Worm (Caenorhabditis elegans) whole organism, L4 larva: ENCODE measurements around the gene klf-3.

Experiments used
- F49E8.2 ChIP-seq: sonication (generic microtip); optimal IDR thresholded peaks from 2 replicates; lab custom pipeline; 2016; ENCODE audit warnings: missing compliant biosample characterization, mild to moderate bottlenecking, missing genetic modification characterization, borderline replicate concordance
- Y48G9A.11 ChIP-seq: fragments of 200-800 bp; sonication (Bioruptor generic); IDR thresholded peaks from 2 replicates; pipeline ENCODE4 v1.3.6; 2022; ENCODE audit warnings: missing genetic modification reagents, missing genetic modification characterization, missing compliant biosample characterization
- ama-1 ChIP-seq: fragments of 150-350 bp; optimal IDR thresholded peaks from 2 replicates; lab custom pipeline; 2014; ENCODE audit warnings: inconsistent platforms, mixed read lengths
- ceh-20 ChIP-seq: fragments of 200-800 bp; sonication (Bioruptor generic); IDR thresholded peaks from 2 replicates; pipeline ENCODE4 v1.3.6; 2022; ENCODE audit warnings: missing genetic modification reagents, missing genetic modification characterization, missing compliant biosample characterization
- cey-2 ChIP-seq: sonication (generic microtip); optimal IDR thresholded peaks from 3 replicates; lab custom pipeline; 2017; ENCODE audit warnings: missing genetic modification characterization, mild to moderate bottlenecking, missing compliant biosample characterization, antibody characterized with exemption, borderline replicate concordance; ENCODE audit not compliant: insufficient read depth
- ctbp-1 ChIP-seq: fragments of 200-800 bp; sonication (Bioruptor generic); IDR thresholded peaks from 2 replicates; pipeline ENCODE4 v1.3.6; 2022; ENCODE audit warnings: missing genetic modification reagents, missing genetic modification characterization, missing compliant biosample characterization
- hlh-30 ChIP-seq: sonication (generic microtip); optimal IDR thresholded peaks from 2 replicates; lab custom pipeline; 2017; ENCODE audit warnings: antibody characterized with exemption, mild to moderate bottlenecking, missing genetic modification characterization, missing compliant biosample characterization; ENCODE audit not compliant: insufficient read depth
- lin-29 ChIP-seq: fragments of 200-800 bp; sonication (Bioruptor generic); IDR thresholded peaks from 2 replicates; pipeline ENCODE4 v1.3.6; 2022; ENCODE audit warnings: missing genetic modification reagents, missing genetic modification characterization, missing compliant biosample characterization
- nhr-42 ChIP-seq: fragments of 200-800 bp; sonication (Bioruptor generic); IDR thresholded peaks from 2 replicates; pipeline ENCODE4 v1.3.6; 2022; ENCODE audit warnings: missing genetic modification characterization, missing compliant biosample characterization
- rbr-2 ChIP-seq: sonication (generic microtip); optimal IDR thresholded peaks from 2 replicates; lab custom pipeline; 2016; ENCODE audit warnings: missing genotype, missing genetic modification characterization, missing compliant biosample characterization
- saeg-2 ChIP-seq: fragments of 200-800 bp; sonication (Bioruptor generic); IDR thresholded peaks from 2 replicates; pipeline ENCODE4 v1.3.6; 2022; ENCODE audit warnings: missing genetic modification reagents, missing genetic modification characterization, missing compliant biosample characterization
- unc-62 ChIP-seq, 3 experiments: fragments of 150-350 bp in 1 of 3; sonication (generic microtip); optimal IDR thresholded peaks in 2 of 3; peaks in 1 of 3; 1 replicate in 1 of 3; 2 replicates in 2 of 3; lab custom pipeline; 2014 to 2017; ENCODE audit warnings: missing biosample characterization in 3 of 3, missing genetic modification characterization in 3 of 3, missing genetic modification reagents in 3 of 3, missing genotype in 1 of 3

DNA sequence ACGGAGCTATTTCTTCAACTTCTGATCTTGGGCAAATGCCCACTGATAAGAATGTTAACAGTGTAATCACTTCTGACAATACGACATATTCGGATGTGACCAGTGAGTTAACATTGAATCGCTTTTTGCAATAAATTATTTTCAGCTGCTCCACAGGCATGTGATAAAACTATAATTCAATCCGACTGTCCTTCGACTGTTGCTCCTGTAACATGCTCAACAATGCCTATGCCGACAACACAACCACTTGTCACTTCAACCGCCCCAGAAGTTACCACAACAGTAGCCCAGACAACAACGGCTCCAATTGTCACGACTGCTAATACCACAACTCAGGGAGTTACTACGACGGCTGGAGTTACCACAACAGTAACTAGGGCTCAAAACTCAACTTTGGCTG is 50.9 kb downstream of the klf-3 start:
- peak in 1 of 2 experiments; percentile 92 for TF ChIP-seq unc-62 (GFP tag; optimal IDR thresholded peaks at IDR 0.05 in 1 of 2; lab: Kevin White, UChicago)
- no peak for TF ChIP-seq unc-62 (tag; optimal IDR thresholded peaks at IDR 0.05; lab: Kevin White, UChicago)
- no peak for TF ChIP-seq saeg-2 (GFP tag; lab: Robert Waterston, UW)
- no peak for TF ChIP-seq cey-2 (tag; lab: Kevin White, UChicago)
- TF ChIP-seq Y48G9A.11 (GFP tag; lab: Robert Waterston, UW), result no peak
- no peak for TF ChIP-seq hlh-30
- TF ChIP-seq F49E8.2, result no peak
- no peak for TF ChIP-seq rbr-2
- TF ChIP-seq nhr-42 (GFP tag; lab: Robert Waterston, UW), result no peak
- TF ChIP-seq ama-1, result no peak
- no peak for TF ChIP-seq lin-29 (GFP tag; lab: Robert Waterston, UW)
- no peak for TF ChIP-seq ceh-20 (GFP tag; lab: Robert Waterston, UW)
- no peak for TF ChIP-seq ctbp-1 (GFP tag; lab: Robert Waterston, UW)
